Worm (Caenorhabditis elegans): Measurements from ENCODE around the gene clec-256.

The clec-256 gene

ce11 chrV:18786694-18787093, 15.2 kb downstream of the clec-256 start, which contains the start of gene Y17D7B.3:
Y17D7B.3 (minus strand) TSS chrV:18786794.
- TF ChIP-seq klf-2 (GFP tag; conservative IDR thresholded peaks at IDR 0.05), result no peak
- no peak for TF ChIP-seq cog-1 (tag; optimal IDR thresholded peaks at IDR 0.05)
- no peak for TF ChIP-seq med-1 (GFP tag; optimal IDR thresholded peaks at IDR 0.05; ENCODE audit: insufficient read depth)
- no peak for TF ChIP-seq tab-1 (GFP tag; IDR thresholded peaks at IDR 0.05)
- TF ChIP-seq ztf-29 (GFP tag; IDR thresholded peaks at IDR 0.05), result no peak
- no peak for TF ChIP-seq T22C8.4 (GFP tag; IDR thresholded peaks at IDR 0.05)
- no peak for TF ChIP-seq ref-1 (GFP tag; conservative IDR thresholded peaks at IDR 0.05)
- no peak for TF ChIP-seq ztf-23 (GFP tag; IDR thresholded peaks at IDR 0.05)
- TF ChIP-seq flt-1 (GFP tag; IDR thresholded peaks at IDR 0.05), result no peak

ce11 chrV:18787417-18787918, 16.0 kb downstream of the clec-256 start, which contains the start of gene Y17D7B.2:
Y17D7B.2 (plus strand) TSS chrV:18787739.
- TF ChIP-seq ztf-23 (GFP tag; IDR thresholded peaks at IDR 0.05), result no peak
- TF ChIP-seq cog-1 (tag; optimal IDR thresholded peaks at IDR 0.05), result no peak
- TF ChIP-seq T22C8.4 (GFP tag; IDR thresholded peaks at IDR 0.05), result no peak
- no peak for TF ChIP-seq flt-1 (GFP tag; IDR thresholded peaks at IDR 0.05)
- no peak for TF ChIP-seq ztf-29 (GFP tag; IDR thresholded peaks at IDR 0.05)
- no peak for TF ChIP-seq med-1 (GFP tag; optimal IDR thresholded peaks at IDR 0.05; ENCODE audit: insufficient read depth)
- TF ChIP-seq tab-1 (GFP tag; IDR thresholded peaks at IDR 0.05), result no peak

ce11 chrV:18790658-18791057, 19.2 kb downstream of the clec-256 start, which contains the start of gene nhr-231:
nhr-231 (plus strand) TSS chrV:18790958.
- TF ChIP-seq tab-1 (GFP tag; IDR thresholded peaks at IDR 0.05), result no peak
- TF ChIP-seq ref-1 (GFP tag; conservative IDR thresholded peaks at IDR 0.05), result no peak
- TF ChIP-seq ztf-23 (GFP tag; IDR thresholded peaks at IDR 0.05), result no peak
- TF ChIP-seq T22C8.4 (GFP tag; IDR thresholded peaks at IDR 0.05), result no peak
- TF ChIP-seq ztf-29 (GFP tag; IDR thresholded peaks at IDR 0.05), result no peak
- TF ChIP-seq flt-1 (GFP tag; IDR thresholded peaks at IDR 0.05), result no peak
- TF ChIP-seq med-1 (GFP tag; optimal IDR thresholded peaks at IDR 0.05; ENCODE audit: insufficient read depth), result no peak
- TF ChIP-seq klf-2 (GFP tag; conservative IDR thresholded peaks at IDR 0.05), result no peak
- no peak for TF ChIP-seq cog-1 (tag; optimal IDR thresholded peaks at IDR 0.05)

ce11 chrV:18800811-18801210, 29.3 kb downstream of the clec-256 start, which contains the start of gene nhr-170:
nhr-170 (minus strand) TSS chrV:18800826.
- TF ChIP-seq med-1 (GFP tag; optimal IDR thresholded peaks at IDR 0.05; ENCODE audit: insufficient read depth) (no peak), cog-1 (tag; optimal IDR thresholded peaks at IDR 0.05) (no peak), ztf-29 (GFP tag; IDR thresholded peaks at IDR 0.05) (no peak), klf-2 (GFP tag; conservative IDR thresholded peaks at IDR 0.05) (no peak), tab-1 (GFP tag; IDR thresholded peaks at IDR 0.05) (no peak), ztf-23 (GFP tag; IDR thresholded peaks at IDR 0.05) (no peak), ref-1 (GFP tag; conservative IDR thresholded peaks at IDR 0.05) (no peak), T22C8.4 (GFP tag; IDR thresholded peaks at IDR 0.05) (no peak)

ce11 chrV:18802077-18802476, 30.6 kb downstream of the clec-256 start, which contains the start of gene C54E10.11:
C54E10.11 (minus strand) TSS chrV:18802177.
- TF ChIP-seq ztf-29 (GFP tag; IDR thresholded peaks at IDR 0.05), result no peak
- TF ChIP-seq T22C8.4 (GFP tag; IDR thresholded peaks at IDR 0.05), result no peak
- TF ChIP-seq cog-1 (tag; optimal IDR thresholded peaks at IDR 0.05), result no peak
- TF ChIP-seq ztf-23 (GFP tag; IDR thresholded peaks at IDR 0.05), result no peak
- TF ChIP-seq med-1 (GFP tag; optimal IDR thresholded peaks at IDR 0.05; ENCODE audit: insufficient read depth), result no peak
- no peak for TF ChIP-seq klf-2 (GFP tag; conservative IDR thresholded peaks at IDR 0.05)
- TF ChIP-seq ref-1 (GFP tag; conservative IDR thresholded peaks at IDR 0.05), result no peak
- TF ChIP-seq flt-1 (GFP tag; IDR thresholded peaks at IDR 0.05), result no peak
- no peak for TF ChIP-seq tab-1 (GFP tag; IDR thresholded peaks at IDR 0.05)

ce11 chrV:18803260-18803659, 31.8 kb downstream of the clec-256 start, which contains the start of gene C54E10.10:
C54E10.10 (minus strand) TSS chrV:18803360.
- no peak for TF ChIP-seq ztf-23 (GFP tag; IDR thresholded peaks at IDR 0.05)
- TF ChIP-seq med-1 (GFP tag; optimal IDR thresholded peaks at IDR 0.05; ENCODE audit: insufficient read depth), result no peak
- no peak for TF ChIP-seq flt-1 (GFP tag; IDR thresholded peaks at IDR 0.05)
- no peak for TF ChIP-seq T22C8.4 (GFP tag; IDR thresholded peaks at IDR 0.05)
- TF ChIP-seq klf-2 (GFP tag; conservative IDR thresholded peaks at IDR 0.05), result no peak
- no peak for TF ChIP-seq cog-1 (tag; optimal IDR thresholded peaks at IDR 0.05)
- no peak for TF ChIP-seq tab-1 (GFP tag; IDR thresholded peaks at IDR 0.05)
- no peak for TF ChIP-seq ref-1 (GFP tag; conservative IDR thresholded peaks at IDR 0.05)
- no peak for TF ChIP-seq ztf-29 (GFP tag; IDR thresholded peaks at IDR 0.05)

- TF ChIP-seq flt-1 (GFP tag; IDR thresholded peaks at IDR 0.05) (no peak), ztf-29 (GFP tag; IDR thresholded peaks at IDR 0.05) (no peak), cog-1 (tag; optimal IDR thresholded peaks at IDR 0.05) (no peak), T22C8.4 (GFP tag; IDR thresholded peaks at IDR 0.05) (no peak), ztf-23 (GFP tag; IDR thresholded peaks at IDR 0.05) (no peak)
Measured at ce11 chrV:18806409-18806808, 34.9 kb downstream of the clec-256 start, which contains the start of gene sri-10. sri-10 (minus strand) TSS chrV:18806509.

ce11 chrV:18808621-18809020, 37.1 kb downstream of the clec-256 start, which contains the start of gene C54E10.6:
C54E10.6 (minus strand) TSS chrV:18808729.
- TF ChIP-seq cog-1 (tag; optimal IDR thresholded peaks at IDR 0.05) (no peak), T22C8.4 (GFP tag; IDR thresholded peaks at IDR 0.05) (0 out of 2 replicates have a peak, but pooled peaks have one; percentile 14)

ce11 chrV:18810705-18811104, 39.2 kb downstream of the clec-256 start, which contains the start of gene C54E10.3:
C54E10.3 (plus strand) TSS chrV:18811005.
- TF ChIP-seq ref-1 (GFP tag; conservative IDR thresholded peaks at IDR 0.05) (no peak), ztf-23 (GFP tag; IDR thresholded peaks at IDR 0.05) (no peak), med-1 (GFP tag; optimal IDR thresholded peaks at IDR 0.05; ENCODE audit: insufficient read depth) (no peak), tab-1 (GFP tag; IDR thresholded peaks at IDR 0.05) (no peak), ztf-29 (GFP tag; IDR thresholded peaks at IDR 0.05) (no peak), flt-1 (GFP tag; IDR thresholded peaks at IDR 0.05) (no peak), T22C8.4 (GFP tag; IDR thresholded peaks at IDR 0.05) (no peak), cog-1 (tag; optimal IDR thresholded peaks at IDR 0.05) (no peak), klf-2 (GFP tag; conservative IDR thresholded peaks at IDR 0.05) (no peak)

ce11 chrV:18811360-18811759, 39.9 kb downstream of the clec-256 start, which contains the start of gene C54E10.7:
C54E10.7 (plus strand) TSS chrV:18811660.
- TF ChIP-seq flt-1 (GFP tag; IDR thresholded peaks at IDR 0.05) (no peak), cog-1 (tag; optimal IDR thresholded peaks at IDR 0.05) (no peak), med-1 (GFP tag; optimal IDR thresholded peaks at IDR 0.05; ENCODE audit: insufficient read depth) (no peak), ztf-29 (GFP tag; IDR thresholded peaks at IDR 0.05) (no peak), T22C8.4 (GFP tag; IDR thresholded peaks at IDR 0.05) (no peak), ref-1 (GFP tag; conservative IDR thresholded peaks at IDR 0.05) (no peak), ztf-23 (GFP tag; IDR thresholded peaks at IDR 0.05) (no peak), klf-2 (GFP tag; conservative IDR thresholded peaks at IDR 0.05) (no peak), tab-1 (GFP tag; IDR thresholded peaks at IDR 0.05) (no peak)

Data from whole organism, midembryonic.